Worm (Caenorhabditis elegans): ENCODE results near the gene cca-1.
A peak's percentile ranks its signal among the peaks of the same experiment; 100 is the strongest.

cca-1 gene

DNA sequence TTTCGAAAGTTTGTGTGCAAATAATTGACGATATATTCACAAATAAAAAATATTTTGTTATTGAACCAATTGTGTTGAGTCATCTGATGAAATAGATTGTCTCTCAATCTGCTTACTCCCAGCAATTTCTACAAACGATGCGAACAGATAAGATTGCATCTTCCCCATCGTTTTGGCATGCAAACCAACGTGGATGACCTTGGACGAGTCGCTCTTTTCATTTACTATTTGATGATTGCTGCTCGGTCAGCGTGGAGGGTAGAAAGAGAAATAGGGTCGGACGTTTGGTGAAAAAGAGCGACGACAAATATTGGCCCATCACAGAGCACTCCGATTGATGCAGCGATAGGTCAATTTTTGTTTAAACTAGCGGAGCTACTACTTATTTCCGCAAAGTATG, 50.0 kb downstream of the cca-1 start (continued):
- no peak for TF ChIP-seq nhr-237 (tag; optimal IDR thresholded peaks at IDR 0.05)
- TF ChIP-seq nhr-47 (tag; optimal IDR thresholded peaks at IDR 0.05) = peak; percentile 56
- peak; percentile 5 for TF ChIP-seq nhr-76 (tag; optimal IDR thresholded peaks at IDR 0.05)
- TF ChIP-seq nhr-77 (tag; optimal IDR thresholded peaks at IDR 0.05) = peak; percentile 65
- TF ChIP-seq pax-3 (tag; optimal IDR thresholded peaks at IDR 0.05) = no peak
- TF ChIP-seq sox-4 (tag; optimal IDR thresholded peaks at IDR 0.05) = no peak
- peak; percentile 26 for TF ChIP-seq hpl-2 (GFP tag; optimal IDR thresholded peaks at IDR 0.05)
- TF ChIP-seq aly-2 (tag; optimal IDR thresholded peaks at IDR 0.05) = peak; percentile 93
- no peak for TF ChIP-seq lin-39 (tag; optimal IDR thresholded peaks at IDR 0.05)
- TF ChIP-seq unc-62 (GFP tag; optimal IDR thresholded peaks at IDR 0.05) = no peak
- peak; percentile 63 for TF ChIP-seq snu-23 (GFP tag; optimal IDR thresholded peaks at IDR 0.05)
- TF ChIP-seq rnt-1 (tag; optimal IDR thresholded peaks at IDR 0.05) = peak; percentile 36

ce11 chrX:7823108-7823704, 52.5 kb downstream of the cca-1 start, which contains the start of gene eef-1A.2:
Gene eef-1A.2 (plus strand): TSS chrX:7823654.
- TF ChIP-seq unc-86 (tag; optimal IDR thresholded peaks at IDR 0.05) (peak; percentile 91), fkh-10 (GFP tag; optimal IDR thresholded peaks at IDR 0.05) (peak; percentile 98), nhr-28 (tag; optimal IDR thresholded peaks at IDR 0.05) (peak; percentile 67), C34B4.2 (tag; optimal IDR thresholded peaks at IDR 0.05) (no peak), ets-5 (GFP tag; IDR thresholded peaks at IDR 0.05) (no peak), elt-3 (tag; optimal IDR thresholded peaks at IDR 0.05) (peak in 3 of 6 experiments; percentile 89 to 98 (median 92)), dpl-1 (GFP tag; optimal IDR thresholded peaks at IDR 0.05) (peak; percentile 69 to 81 (median 71)), unc-98 (GFP tag; IDR thresholded peaks at IDR 0.05) (peak; percentile 61; the same call in 1 of the 2 replicates), lir-3 (tag; optimal IDR thresholded peaks at IDR 0.05; ENCODE audit: poor library complexity) (peak; percentile 79), unc-30 (tag; optimal IDR thresholded peaks at IDR 0.05) (no peak), ceh-90 (tag; optimal IDR thresholded peaks at IDR 0.05) (peak; percentile 55), pag-3 (tag; optimal IDR thresholded peaks at IDR 0.05; ENCODE audit: borderline replicate concordance, insufficient read depth) (no peak), aha-1 (tag; optimal IDR thresholded peaks at IDR 0.05) (peak; percentile 76), mdl-1 (tag; optimal IDR thresholded peaks at IDR 0.05) (peak; percentile 72 to 98), ceh-8 (GFP tag; optimal IDR thresholded peaks at IDR 0.05) (peak; percentile 92), nhr-71 (tag; optimal IDR thresholded peaks at IDR 0.05) (peak; percentile 98), irx-1 (tag; optimal IDR thresholded peaks at IDR 0.05) (peak; percentile 86), isw-1 (GFP tag; IDR thresholded peaks at IDR 0.05) (peak; percentile 95), skn-1 (tag; optimal IDR thresholded peaks at IDR 0.05) (peak; percentile 98), egl-27 (tag; optimal IDR thresholded peaks at IDR 0.05) (peak; percentile 78 to 95), alr-1 (tag; optimal IDR thresholded peaks at IDR 0.05; ENCODE audit: borderline replicate concordance) (no peak), mab-9 (GFP tag; IDR thresholded peaks at IDR 0.05) (peak; percentile 78), mep-1 (tag; optimal IDR thresholded peaks at IDR 0.05) (peak; percentile 96), nhr-84 (tag; optimal IDR thresholded peaks at IDR 0.05) (peak; percentile 81), zip-4 (GFP tag; optimal IDR thresholded peaks at IDR 0.05) (peak; percentile 99), efl-3 (GFP tag; optimal IDR thresholded peaks at IDR 0.05) (no peak), ceh-88 (GFP tag; IDR thresholded peaks at IDR 0.05) (peak; percentile 77), zag-1 (tag; optimal IDR thresholded peaks at IDR 0.05) (peak; percentile 71), unc-130 (tag; optimal IDR thresholded peaks at IDR 0.05) (peak; percentile 83), nhr-12 (tag; optimal IDR thresholded peaks at IDR 0.05) (no peak), hlh-17 (GFP tag; optimal IDR thresholded peaks at IDR 0.05; ENCODE audit: borderline replicate concordance) (no peak), sup-37 (GFP tag; optimal IDR thresholded peaks at IDR 0.05) (peak; percentile 76), ces-1 (GFP tag; optimal IDR thresholded peaks at IDR 0.05) (peak; percentile 44), C04F5.9 (tag; optimal IDR thresholded peaks at IDR 0.05) (peak; percentile 68), nhr-77 (tag; optimal IDR thresholded peaks at IDR 0.05) (peak; percentile 97), rnt-1 (tag; optimal IDR thresholded peaks at IDR 0.05) (peak; percentile 97), nhr-11 (tag; optimal IDR thresholded peaks at IDR 0.05) (peak; percentile 74), ceh-82 (tag; optimal IDR thresholded peaks at IDR 0.05) (peak; percentile 89 to 97 (median 96)), vab-15 (tag; optimal IDR thresholded peaks at IDR 0.05) (peak; percentile 53), mef-2 (tag; optimal IDR thresholded peaks at IDR 0.05) (peak; percentile 95)

Measured in whole organism, L1 larva.